Worm (Caenorhabditis elegans) whole organism, early embryonic: ENCODE measurements around the gene clec-67.

Source experiments
- B0310.2 ChIP-seq: sonication (generic microtip); optimal IDR thresholded peaks from 2 replicates; lab custom pipeline; 2016; ENCODE audit warnings: mild to moderate bottlenecking, missing genetic modification characterization, missing compliant biosample characterization
- aly-1 ChIP-seq: sonication (generic microtip); optimal IDR thresholded peaks from 2 replicates; lab custom pipeline; 2016; ENCODE audit warnings: missing genetic modification characterization, missing compliant biosample characterization
- ama-1 ChIP-seq: fragments of 150-350 bp; optimal IDR thresholded peaks from 2 replicates; lab custom pipeline; 2014
- ceh-13 ChIP-seq: fragments of 200-800 bp; sonication (Bioruptor generic); optimal IDR thresholded peaks from 2 replicates; lab custom pipeline; 2018; ENCODE audit warnings: mild to moderate bottlenecking, missing genetic modification characterization, missing compliant biosample characterization
- ceh-36 ChIP-seq: sonication (generic microtip); optimal IDR thresholded peaks from 2 replicates; lab custom pipeline; 2016; ENCODE audit warnings: missing genetic modification characterization, inconsistent platforms, missing compliant biosample characterization
- flt-1 ChIP-seq: fragments of 200-800 bp; sonication (Bioruptor generic); IDR thresholded peaks from 2 replicates; pipeline ENCODE4 v1.3.6; 2022; ENCODE audit warnings: missing genetic modification characterization, missing compliant biosample characterization
- hmbx-1 ChIP-seq: sonication (generic microtip); optimal IDR thresholded peaks from 2 replicates; lab custom pipeline; 2016; ENCODE audit warnings: mild to moderate bottlenecking, missing genetic modification characterization, missing compliant biosample characterization
- hmg-4 ChIP-seq: fragments of 200-800 bp; sonication (Bioruptor generic); optimal IDR thresholded peaks from 2 replicates; lab custom pipeline; 2018; ENCODE audit warnings: mild to moderate bottlenecking, missing genetic modification characterization, missing compliant biosample characterization
- hnd-1 ChIP-seq: sonication (generic microtip); optimal IDR thresholded peaks from 2 replicates; lab custom pipeline; 2016; ENCODE audit warnings: missing genetic modification characterization, missing compliant biosample characterization
- sea-1 ChIP-seq: fragments of 200-800 bp; sonication (Bioruptor generic); conservative IDR thresholded peaks from 2 replicates; pipeline ENCODE4 v1.3.6; 2022; ENCODE audit warnings: missing genetic modification characterization, missing compliant biosample characterization
- tbx-11 ChIP-seq: fragments of 200-800 bp; sonication (Bioruptor generic); IDR thresholded peaks from 2 replicates; pipeline ENCODE4 v1.3.6; 2022; ENCODE audit warnings: missing genetic modification characterization, missing compliant biosample characterization
- tbx-37 ChIP-seq: fragments of 200-800 bp; sonication (Bioruptor generic); conservative IDR thresholded peaks from 2 replicates; pipeline ENCODE4 v1.3.6; 2022; ENCODE audit warnings: missing genetic modification reagents, missing genetic modification characterization, missing compliant biosample characterization

- no peak for TF ChIP-seq B0310.2 (tag; lab: Kevin White, UChicago)
- TF ChIP-seq ama-1, result no peak
- TF ChIP-seq sea-1 (GFP tag; lab: Robert Waterston, UW), result no peak
- no peak for TF ChIP-seq hmbx-1 (tag; lab: Kevin White, UChicago)
- no peak for TF ChIP-seq tbx-11 (GFP tag; lab: Robert Waterston, UW)
- no peak for TF ChIP-seq hmg-4 (GFP tag; lab: Kevin White, UChicago)
- TF ChIP-seq flt-1 (GFP tag; lab: Robert Waterston, UW), result no peak
- no peak for TF ChIP-seq ceh-36 (tag; lab: Kevin White, UChicago)
- TF ChIP-seq hnd-1 (tag; lab: Kevin White, UChicago), result no peak
- no peak for TF ChIP-seq tbx-37 (GFP tag; lab: Robert Waterston, UW)
- TF ChIP-seq ceh-13 (GFP tag; lab: Kevin White, UChicago), result no peak
- TF ChIP-seq aly-1 (tag; lab: Kevin White, UChicago), result no peak
Observed at ce11 chrIV:3902955-3903354, 19.0 kb upstream of the clec-67 start, which contains the start of gene F56D6.6.
